Worm (Caenorhabditis elegans) whole organism, L1 larva: ENCODE data around the gene nhr-5.

Source experiments
- C04F5.9 ChIP-seq: sonication (generic microtip); optimal IDR thresholded peaks from 2 replicates; lab custom pipeline; 2016; ENCODE audit warnings: missing genetic modification characterization, missing compliant biosample characterization
- C34B4.2 ChIP-seq: sonication (generic microtip); optimal IDR thresholded peaks from 2 replicates; lab custom pipeline; 2017; ENCODE audit warnings: mild to moderate bottlenecking, missing genetic modification characterization, missing compliant biosample characterization
- Y116A8C.19 ChIP-seq: sonication (generic microtip); optimal IDR thresholded peaks from 2 replicates; lab custom pipeline; 2016; ENCODE audit warnings: missing compliant biosample characterization, missing genetic modification characterization, borderline replicate concordance
- aha-1 ChIP-seq: fragments of 150-350 bp; optimal IDR thresholded peaks from 2 replicates; lab custom pipeline; 2014; ENCODE audit warnings: missing biosample characterization, missing genetic modification characterization
- aly-2 ChIP-seq: fragments of 150-350 bp; optimal IDR thresholded peaks from 2 replicates; lab custom pipeline; 2014; ENCODE audit warnings: missing biosample characterization, missing genetic modification characterization
- ama-1 ChIP-seq: fragments of 150-350 bp; optimal IDR thresholded peaks from 2 replicates; lab custom pipeline; 2014
- blmp-1 ChIP-seq: fragments of 150-350 bp; optimal IDR thresholded peaks from 2 replicates; lab custom pipeline; 2014; ENCODE audit warnings: missing biosample characterization, missing genetic modification characterization
- ceh-8 ChIP-seq: fragments of 200-800 bp; sonication (Bioruptor generic); optimal IDR thresholded peaks from 2 replicates; lab custom pipeline; 2018; ENCODE audit warnings: mild to moderate bottlenecking, missing genetic modification characterization, moderate library complexity, missing compliant biosample characterization
- ceh-88 ChIP-seq: fragments of 200-800 bp; sonication (Bioruptor generic); IDR thresholded peaks from 2 replicates; pipeline ENCODE4 v1.3.6; 2022; ENCODE audit warnings: missing genetic modification characterization, missing compliant biosample characterization
- ces-1 ChIP-seq: fragments of 150-350 bp; optimal IDR thresholded peaks from 2 replicates; lab custom pipeline; 2014; ENCODE audit warnings: missing biosample characterization, missing genetic modification reagents, missing genetic modification characterization
- dsc-1 ChIP-seq: sonication (generic microtip); optimal IDR thresholded peaks from 2 replicates; lab custom pipeline; 2016; ENCODE audit warnings: mild to moderate bottlenecking, missing genetic modification characterization, missing compliant biosample characterization
- efl-1 ChIP-seq, 4 experiments: fragments of 150-350 bp; optimal IDR thresholded peaks in 3 of 4; peaks in 1 of 4; 1 replicate in 1 of 4; 2 replicates in 3 of 4; lab custom pipeline; 2014; ENCODE audit warnings: missing biosample characterization in 2 of 4, missing genetic modification characterization in 2 of 4, missing genetic modification reagents in 2 of 4
- egl-13 ChIP-seq: sonication (generic microtip); optimal IDR thresholded peaks from 2 replicates; lab custom pipeline; 2016; ENCODE audit warnings: missing genotype, missing genetic modification reagents, missing genetic modification characterization, missing compliant biosample characterization
- egl-27 ChIP-seq, 2 experiments: fragments of 150-350 bp in 1 of 2; sonication (generic microtip); optimal IDR thresholded peaks; 3 replicates each; lab custom pipeline; 2017 to 2018; ENCODE audit warnings: missing biosample characterization in 2 of 2, missing genetic modification characterization in 2 of 2, missing genetic modification reagents in 2 of 2
- elt-2 ChIP-seq: sonication (generic microtip); optimal IDR thresholded peaks from 2 replicates; lab custom pipeline; 2016; ENCODE audit warnings: missing genetic modification characterization, mild to moderate bottlenecking, inconsistent platforms, missing compliant biosample characterization, missing genetic modification reagents
- fkh-10 ChIP-seq: sonication (generic microtip); optimal IDR thresholded peaks from 2 replicates; lab custom pipeline; 2017; ENCODE audit warnings: missing biosample characterization, missing genetic modification reagents, missing genetic modification characterization
- fkh-8 ChIP-seq: sonication (generic microtip); optimal IDR thresholded peaks from 2 replicates; lab custom pipeline; 2016; ENCODE audit warnings: mild to moderate bottlenecking, missing genetic modification characterization, missing compliant biosample characterization
- grh-1 ChIP-seq: fragments of 200-800 bp; sonication (Bioruptor generic); IDR thresholded peaks from 2 replicates; pipeline ENCODE4 v1.3.6; 2022; ENCODE audit warnings: missing genetic modification reagents, missing genetic modification characterization, missing compliant biosample characterization
- hlh-17 ChIP-seq: fragments of 200-800 bp; sonication (Bioruptor generic); optimal IDR thresholded peaks from 2 replicates; lab custom pipeline; 2018; ENCODE audit warnings: missing genetic modification characterization, mild to moderate bottlenecking, missing compliant biosample characterization, moderate library complexity, borderline replicate concordance
- hlh-4 ChIP-seq: sonication (generic microtip); optimal IDR thresholded peaks from 2 replicates; lab custom pipeline; 2016; ENCODE audit warnings: mild to moderate bottlenecking, missing genetic modification characterization, missing compliant biosample characterization
- hpl-2 ChIP-seq: fragments of 150-350 bp; optimal IDR thresholded peaks from 2 replicates; lab custom pipeline; 2014; ENCODE audit warnings: missing biosample characterization, missing genetic modification reagents, missing genetic modification characterization
- lin-35 ChIP-seq, 2 experiments: fragments of 150-350 bp; optimal IDR thresholded peaks; 2 replicates each; lab custom pipeline; 2014; ENCODE audit warnings: missing biosample characterization in 2 of 2, missing genetic modification characterization in 2 of 2, missing genetic modification reagents in 2 of 2
- lin-39 ChIP-seq: fragments of 150-350 bp; optimal IDR thresholded peaks from 2 replicates; lab custom pipeline; 2014; ENCODE audit warnings: missing biosample characterization, missing genetic modification reagents, missing genetic modification characterization
- lir-3 ChIP-seq: sonication (generic microtip); optimal IDR thresholded peaks from 2 replicates; lab custom pipeline; 2016; ENCODE audit warnings: mild to moderate bottlenecking, missing genetic modification characterization, moderate library complexity, missing compliant biosample characterization; ENCODE audit not compliant: poor library complexity
- mab-9 ChIP-seq: fragments of 200-800 bp; sonication (Bioruptor generic); IDR thresholded peaks from 2 replicates; pipeline ENCODE4 v1.3.6; 2022; ENCODE audit warnings: missing genetic modification reagents, missing genetic modification characterization, missing compliant biosample characterization
- mdl-1 ChIP-seq, 2 experiments: fragments of 150-350 bp; optimal IDR thresholded peaks; 2 replicates each; lab custom pipeline; 2014 to 2017; ENCODE audit warnings: missing biosample characterization in 2 of 2, missing genetic modification characterization in 2 of 2, inconsistent platforms in 1 of 2
- nhr-11 ChIP-seq: fragments of 150-350 bp; optimal IDR thresholded peaks from 2 replicates; lab custom pipeline; 2014; ENCODE audit warnings: missing biosample characterization, missing genetic modification characterization
- nhr-12 ChIP-seq: sonication (generic microtip); optimal IDR thresholded peaks from 2 replicates; lab custom pipeline; 2017; ENCODE audit warnings: missing biosample characterization, missing genetic modification characterization
- nhr-19 ChIP-seq: fragments of 200-800 bp; sonication (Bioruptor generic); conservative IDR thresholded peaks from 2 replicates; pipeline ENCODE4 v1.3.6; 2022; ENCODE audit warnings: missing genetic modification characterization, missing compliant biosample characterization
- nhr-20 ChIP-seq: sonication (generic microtip); optimal IDR thresholded peaks from 2 replicates; lab custom pipeline; 2016; ENCODE audit warnings: mild to moderate bottlenecking, missing genetic modification characterization, missing compliant biosample characterization
- nhr-237 ChIP-seq: fragments of 150-350 bp; optimal IDR thresholded peaks from 2 replicates; lab custom pipeline; 2014; ENCODE audit warnings: missing biosample characterization, missing genetic modification characterization
- nhr-28 ChIP-seq: fragments of 150-350 bp; optimal IDR thresholded peaks from 2 replicates; lab custom pipeline; 2014; ENCODE audit warnings: missing biosample characterization, missing genetic modification characterization
- nhr-47 ChIP-seq: sonication (generic microtip); optimal IDR thresholded peaks from 2 replicates; lab custom pipeline; 2016; ENCODE audit warnings: mild to moderate bottlenecking, missing genetic modification characterization, moderate library complexity, missing compliant biosample characterization
- nhr-71 ChIP-seq: sonication (generic microtip); optimal IDR thresholded peaks from 2 replicates; lab custom pipeline; 2016; ENCODE audit warnings: mild to moderate bottlenecking, missing genetic modification characterization, moderate library complexity, missing compliant biosample characterization
- nhr-84 ChIP-seq: sonication (generic microtip); optimal IDR thresholded peaks from 2 replicates; lab custom pipeline; 2017; ENCODE audit warnings: missing biosample characterization, missing genetic modification characterization
- nhr-85 ChIP-seq: sonication (generic microtip); peaks from one replicate; lab custom pipeline; 2016; ENCODE audit warnings: missing genetic modification characterization, inconsistent platforms, missing compliant biosample characterization
- nhr-90 ChIP-seq: sonication (generic microtip); optimal IDR thresholded peaks from 2 replicates; lab custom pipeline; 2016; ENCODE audit warnings: mild to moderate bottlenecking, missing genetic modification characterization, missing compliant biosample characterization; ENCODE audit not compliant: poor library complexity
- pag-3 ChIP-seq: sonication (generic microtip); optimal IDR thresholded peaks from 2 replicates; lab custom pipeline; 2017; ENCODE audit warnings: missing genetic modification characterization, mild to moderate bottlenecking, missing compliant biosample characterization, antibody characterized with exemption, borderline replicate concordance; ENCODE audit not compliant: insufficient read depth
- pqm-1 ChIP-seq: sonication (generic microtip); optimal IDR thresholded peaks from 3 replicates; lab custom pipeline; 2017; ENCODE audit warnings: missing biosample characterization, missing genetic modification characterization
- skn-1 ChIP-seq: fragments of 150-350 bp; optimal IDR thresholded peaks from 2 replicates; lab custom pipeline; 2014; ENCODE audit warnings: missing biosample characterization, missing genetic modification characterization
- snu-23 ChIP-seq: sonication (generic microtip); optimal IDR thresholded peaks from 2 replicates; lab custom pipeline; 2016; ENCODE audit warnings: missing genetic modification characterization, missing compliant biosample characterization
- swsn-7 ChIP-seq: sonication (generic microtip); optimal IDR thresholded peaks from 2 replicates; lab custom pipeline; 2016; ENCODE audit warnings: missing genetic modification characterization, missing compliant biosample characterization
- tlp-1 ChIP-seq: fragments of 150-350 bp; optimal IDR thresholded peaks from 2 replicates; lab custom pipeline; 2014; ENCODE audit warnings: missing biosample characterization, missing genetic modification characterization
- unc-30 ChIP-seq: sonication (generic microtip); optimal IDR thresholded peaks from 2 replicates; lab custom pipeline; 2017; ENCODE audit warnings: missing biosample characterization, missing genetic modification characterization
- unc-86 ChIP-seq: sonication (generic microtip); optimal IDR thresholded peaks from 2 replicates; lab custom pipeline; 2016; ENCODE audit warnings: missing genetic modification characterization, missing compliant biosample characterization
- unc-98 ChIP-seq: fragments of 200-800 bp; sonication (Bioruptor generic); IDR thresholded peaks from 2 replicates; pipeline ENCODE4 v1.3.6; 2022; ENCODE audit warnings: missing genetic modification characterization, missing compliant biosample characterization
- vab-15 ChIP-seq: sonication (generic microtip); optimal IDR thresholded peaks from 2 replicates; lab custom pipeline; 2017; ENCODE audit warnings: missing genotype, mild to moderate bottlenecking, missing genetic modification characterization, missing compliant biosample characterization
- zag-1 ChIP-seq: fragments of 150-350 bp; optimal IDR thresholded peaks from 2 replicates; lab custom pipeline; 2014; ENCODE audit warnings: missing biosample characterization, missing genetic modification characterization

Gene nhr-5

DNA sequence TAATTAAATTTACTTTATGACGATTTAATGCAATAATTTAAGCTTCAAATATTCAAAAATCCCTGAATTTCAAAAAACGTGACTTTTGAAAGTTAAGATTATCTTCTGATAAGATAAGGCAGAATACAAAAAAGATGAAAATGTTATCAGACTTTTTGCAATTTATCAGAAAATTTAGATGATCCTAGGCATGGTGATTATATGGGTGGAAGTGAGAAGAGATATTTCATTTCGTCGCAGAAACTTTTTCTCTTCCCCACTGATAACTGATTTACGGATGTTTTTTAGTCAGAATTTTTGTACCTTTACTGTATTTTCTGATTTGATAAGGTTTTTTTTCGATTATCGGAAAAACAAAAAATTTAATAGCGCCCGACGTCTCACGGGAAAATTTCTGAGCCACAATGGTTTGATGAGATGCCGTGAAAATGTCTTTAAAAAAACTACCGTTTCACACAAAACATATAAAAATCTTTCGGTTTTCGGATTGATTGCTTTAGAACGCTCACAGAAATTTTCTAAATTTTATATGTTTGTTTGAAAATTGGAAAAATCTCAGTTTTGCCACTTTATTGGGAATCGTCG is 4.7 kb upstream of the nhr-5 start (continued):
- TF ChIP-seq nhr-19, result 0 out of 2 replicates have a peak, but pooled peaks have one; percentile 21
- no peak for TF ChIP-seq egl-27 (tag; optimal IDR thresholded peaks at IDR 0.05; lab: Kevin White, UChicago)
- TF ChIP-seq nhr-85 (tag; lab: Kevin White, UChicago), result peak; percentile 55
- TF ChIP-seq blmp-1 (tag; lab: Kevin White, UChicago), result peak; percentile 54
- no peak for TF ChIP-seq pqm-1 (tag; lab: Kevin White, UChicago)
- TF ChIP-seq nhr-90 (tag; lab: Kevin White, UChicago), result peak; percentile 17
- 0 out of 2 replicates have a peak, but pooled peaks have one; percentile 21 for TF ChIP-seq grh-1 (GFP tag; lab: Robert Waterston, UW)
- no peak for TF ChIP-seq skn-1 (tag; lab: Kevin White, UChicago)
- no peak for TF ChIP-seq swsn-7 (tag; lab: Kevin White, UChicago)
- no peak for TF ChIP-seq fkh-10 (GFP tag; lab: Kevin White, UChicago)
- no peak for TF ChIP-seq ceh-8 (GFP tag; lab: Kevin White, UChicago)
- TF ChIP-seq, all 84 proteins: peak for 10

- TF ChIP-seq Y116A8C.19 (tag; lab: Kevin White, UChicago), result no peak
- no peak for TF ChIP-seq unc-98
- no peak for TF ChIP-seq fkh-8 (tag; lab: Kevin White, UChicago)
- no peak for TF ChIP-seq C34B4.2 (tag; lab: Kevin White, UChicago)
- no peak for TF ChIP-seq skn-1 (tag; lab: Kevin White, UChicago)
- no peak for TF ChIP-seq egl-27 (tag; optimal IDR thresholded peaks at IDR 0.05; lab: Kevin White, UChicago)
- TF ChIP-seq pag-3 (tag; lab: Kevin White, UChicago), result no peak
- TF ChIP-seq nhr-237 (tag; lab: Kevin White, UChicago), result peak; percentile 31
- TF ChIP-seq fkh-10 (GFP tag; lab: Kevin White, UChicago), result no peak
- TF ChIP-seq egl-13, result no peak
- TF ChIP-seq hlh-4 (tag; lab: Kevin White, UChicago), result no peak
- peak; percentile 84 for TF ChIP-seq grh-1 (GFP tag; lab: Robert Waterston, UW)
- no peak for TF ChIP-seq vab-15 (tag; lab: Kevin White, UChicago)
- peak; percentile 54 for TF ChIP-seq nhr-19
- no peak for TF ChIP-seq pqm-1 (tag; lab: Kevin White, UChicago)
- no peak for TF ChIP-seq hlh-17 (GFP tag; lab: Kevin White, UChicago)
- TF ChIP-seq ces-1 (GFP tag; lab: Kevin White, UChicago), result no peak
- TF ChIP-seq nhr-12 (tag; lab: Kevin White, UChicago), result no peak
- peak; percentile 18 for TF ChIP-seq hpl-2 (GFP tag; lab: Kevin White, UChicago)
- no peak for TF ChIP-seq nhr-84
- no peak for TF ChIP-seq elt-2 (tag; lab: Kevin White, UChicago)
- TF ChIP-seq unc-86 (tag; lab: Kevin White, UChicago), result no peak
- no peak for TF ChIP-seq dsc-1
- TF ChIP-seq nhr-47 (tag; lab: Kevin White, UChicago), result peak; percentile 45
- peak; percentile 22 to 35 for TF ChIP-seq efl-1 (optimal IDR thresholded peaks at IDR 0.05; lab: Kevin White, UChicago)
- TF ChIP-seq efl-1 (GFP tag; optimal IDR thresholded peaks at IDR 0.05 in 1 of 2; lab: Kevin White, UChicago), result peak in 1 of 2 experiments; percentile 93
- TF ChIP-seq tlp-1, result no peak
- no peak for TF ChIP-seq lin-39 (tag; lab: Kevin White, UChicago)
- TF ChIP-seq nhr-20 (tag; lab: Kevin White, UChicago), result peak; percentile 88
- no peak for TF ChIP-seq unc-30 (tag; lab: Kevin White, UChicago)
- no peak for TF ChIP-seq ama-1 (lab: Kevin White, UChicago)
- TF ChIP-seq mab-9 (GFP tag; lab: Robert Waterston, UW), result no peak
- TF ChIP-seq mdl-1 (tag; optimal IDR thresholded peaks at IDR 0.05; lab: Kevin White, UChicago), result peak in 1 of 2 experiments; percentile 40
- TF ChIP-seq snu-23, result peak; percentile 83
- peak; percentile 29 for TF ChIP-seq lir-3 (tag; lab: Kevin White, UChicago)
- peak; percentile 87 for TF ChIP-seq blmp-1 (tag; lab: Kevin White, UChicago)
- no peak for TF ChIP-seq nhr-11 (tag; lab: Kevin White, UChicago)
- no peak for TF ChIP-seq C04F5.9 (tag; lab: Kevin White, UChicago)
- peak in 1 of 2 experiments; percentile 78 for TF ChIP-seq lin-35 (GFP tag; optimal IDR thresholded peaks at IDR 0.05; lab: Kevin White, UChicago)
- no peak for TF ChIP-seq ceh-88
- peak; percentile 80 for TF ChIP-seq nhr-90 (tag; lab: Kevin White, UChicago)
- peak; percentile 78 for TF ChIP-seq nhr-71
- no peak for TF ChIP-seq aha-1 (tag; lab: Kevin White, UChicago)
- TF ChIP-seq nhr-28, result no peak
- no peak for TF ChIP-seq zag-1 (tag; lab: Kevin White, UChicago)
- TF ChIP-seq aly-2 (tag; lab: Kevin White, UChicago), result no peak
Measured at ce11 chrIV:15398643-15399042, 1.4 kb upstream of the nhr-5 start.
